Worm (Caenorhabditis elegans) whole organism, late embryonic: ENCODE results near the gene F10E7.2.

ENCODE experiments used
- K02D7.2 ChIP-seq: sonication (generic microtip); optimal IDR thresholded peaks from 2 replicates; lab custom pipeline; 2017; ENCODE audit warnings: mild to moderate bottlenecking, missing genetic modification characterization, missing compliant biosample characterization
- ceh-22 ChIP-seq: sonication (generic microtip); optimal IDR thresholded peaks from 2 replicates; lab custom pipeline; 2017; ENCODE audit warnings: missing biosample characterization, missing genetic modification characterization
- eyg-1 ChIP-seq: sonication (generic microtip); optimal IDR thresholded peaks from 2 replicates; lab custom pipeline; 2016; ENCODE audit warnings: missing genotype, missing genetic modification characterization, missing compliant biosample characterization
- hlh-30 ChIP-seq: sonication (generic microtip); optimal IDR thresholded peaks from 2 replicates; lab custom pipeline; 2017; ENCODE audit warnings: antibody characterized with exemption, missing genetic modification characterization, missing compliant biosample characterization; ENCODE audit not compliant: insufficient read depth
- pqm-1 ChIP-seq: sonication (generic microtip); optimal IDR thresholded peaks from 2 replicates; lab custom pipeline; 2016; ENCODE audit warnings: missing genetic modification characterization, missing compliant biosample characterization

- no peak for TF ChIP-seq hlh-30
- TF ChIP-seq ceh-22 (tag; lab: Kevin White, UChicago) = no peak
- no peak for TF ChIP-seq pqm-1 (tag; lab: Kevin White, UChicago)
- no peak for TF ChIP-seq K02D7.2
- no peak for TF ChIP-seq eyg-1 (tag; lab: Kevin White, UChicago)
Observed at ce11 chrII:7075564-7076228, 46.3 kb upstream of the F10E7.2 start, which contains the start of gene T02G5.7.
